Worm (Caenorhabditis elegans) whole organism, L1 larva: ENCODE results near the gene C16D2.3.

Experiments
- aly-2 ChIP-seq: fragments of 150-350 bp; optimal IDR thresholded peaks from 2 replicates; lab custom pipeline; 2014; ENCODE audit warnings: missing biosample characterization, missing genetic modification characterization
- ceh-82 ChIP-seq, 3 experiments: fragments of 150-350 bp in 1 of 3; sonication (generic microtip) in 2 of 3; optimal IDR thresholded peaks; 2 replicates each; lab custom pipeline; 2014 to 2017; ENCODE audit warnings: missing biosample characterization in 3 of 3, missing genetic modification characterization in 3 of 3
- efl-1 ChIP-seq, 4 experiments: fragments of 150-350 bp; optimal IDR thresholded peaks in 3 of 4; peaks in 1 of 4; 1 replicate in 1 of 4; 2 replicates in 3 of 4; lab custom pipeline; 2014; ENCODE audit warnings: missing biosample characterization in 2 of 4, missing genetic modification characterization in 2 of 4, missing genetic modification reagents in 2 of 4
- egl-27 ChIP-seq, 2 experiments: fragments of 150-350 bp in 1 of 2; sonication (generic microtip); optimal IDR thresholded peaks; 3 replicates each; lab custom pipeline; 2017 to 2018; ENCODE audit warnings: missing biosample characterization in 2 of 2, missing genetic modification characterization in 2 of 2, missing genetic modification reagents in 2 of 2
- hlh-4 ChIP-seq: sonication (generic microtip); optimal IDR thresholded peaks from 2 replicates; lab custom pipeline; 2016; ENCODE audit warnings: mild to moderate bottlenecking, missing genetic modification characterization, missing compliant biosample characterization
- lin-35 ChIP-seq, 2 experiments: fragments of 150-350 bp; optimal IDR thresholded peaks; 2 replicates each; lab custom pipeline; 2014; ENCODE audit warnings: missing biosample characterization in 2 of 2, missing genetic modification characterization in 2 of 2, missing genetic modification reagents in 2 of 2
- nhr-11 ChIP-seq: fragments of 150-350 bp; optimal IDR thresholded peaks from 2 replicates; lab custom pipeline; 2014; ENCODE audit warnings: missing biosample characterization, missing genetic modification characterization
- nhr-85 ChIP-seq: sonication (generic microtip); peaks from one replicate; lab custom pipeline; 2016; ENCODE audit warnings: missing genetic modification characterization, inconsistent platforms, missing compliant biosample characterization
- nhr-90 ChIP-seq: sonication (generic microtip); optimal IDR thresholded peaks from 2 replicates; lab custom pipeline; 2016; ENCODE audit warnings: mild to moderate bottlenecking, missing genetic modification characterization, missing compliant biosample characterization; ENCODE audit not compliant: poor library complexity
- snu-23 ChIP-seq: sonication (generic microtip); optimal IDR thresholded peaks from 2 replicates; lab custom pipeline; 2016; ENCODE audit warnings: missing genetic modification characterization, missing compliant biosample characterization
- sox-4 ChIP-seq: sonication (generic microtip); optimal IDR thresholded peaks from 2 replicates; lab custom pipeline; 2016; ENCODE audit warnings: missing genetic modification characterization, missing compliant biosample characterization
- swsn-7 ChIP-seq: sonication (generic microtip); optimal IDR thresholded peaks from 2 replicates; lab custom pipeline; 2016; ENCODE audit warnings: missing genetic modification characterization, missing compliant biosample characterization
- ztf-11 ChIP-seq, 2 experiments: sonication (generic microtip); optimal IDR thresholded peaks; 2 replicates each; lab custom pipeline; 2016 to 2017; ENCODE audit warnings: missing genetic modification characterization in 2 of 2, missing biosample characterization in 1 of 2, missing compliant biosample characterization in 1 of 2

DNA sequence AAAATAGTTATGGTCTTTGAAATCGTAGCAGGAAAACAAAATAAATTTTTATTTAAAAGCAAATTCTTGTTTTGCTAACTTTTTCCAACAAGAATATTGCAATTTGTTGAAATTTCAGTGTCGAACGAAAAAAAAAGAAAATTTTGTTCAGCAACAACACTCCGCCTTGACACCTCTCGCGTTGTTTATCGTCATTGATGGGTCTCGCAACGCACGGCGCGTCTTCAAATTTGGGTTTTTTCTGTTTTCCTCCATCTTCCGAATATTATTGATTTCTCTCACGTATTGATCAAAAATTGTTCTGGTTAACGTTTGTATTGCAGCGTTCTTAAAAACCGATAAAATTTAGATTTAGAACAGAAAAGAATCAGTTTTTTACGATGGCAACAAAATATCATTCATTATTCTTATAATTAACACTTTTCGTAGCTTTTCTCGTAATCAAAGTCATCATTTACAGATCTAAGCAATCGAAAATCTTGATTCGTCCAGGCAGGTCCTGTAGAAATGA lies 31.6 kb downstream of the C16D2.3 start, which contains the start of gene dpl-1:
- TF ChIP-seq swsn-7 (tag; lab: Kevin White, UChicago) (peak; percentile 25), snu-23 (GFP tag; lab: Kevin White, UChicago) (peak; percentile 49), nhr-11 (tag; lab: Kevin White, UChicago) (no peak), ceh-82 (tag; optimal IDR thresholded peaks at IDR 0.05; lab: Kevin White, UChicago) (peak in 1 of 3 experiments; percentile 26), sox-4 (tag; lab: Kevin White, UChicago) (no peak), hlh-4 (no peak), nhr-85 (peak; percentile 49), nhr-90 (no peak), efl-1 (optimal IDR thresholded peaks at IDR 0.05; lab: Kevin White, UChicago) (peak; percentile 58 to 86), efl-1 (GFP tag; optimal IDR thresholded peaks at IDR 0.05 in 1 of 2; lab: Kevin White, UChicago) (peak; percentile 85 to 98), egl-27 (tag; optimal IDR thresholded peaks at IDR 0.05; lab: Kevin White, UChicago) (no peak), aly-2 (no peak), lin-35 (GFP tag; optimal IDR thresholded peaks at IDR 0.05; lab: Kevin White, UChicago) (peak; percentile 73 to 95), ztf-11 (tag; optimal IDR thresholded peaks at IDR 0.05; lab: Kevin White, UChicago) (no peak)
